Worm (Caenorhabditis elegans) whole organism, L2 larva: ENCODE data around the gene K08H2.10.

ENCODE experiments used
- C34F6.9 ChIP-seq: fragments of 150-350 bp; optimal IDR thresholded peaks from 2 replicates; lab custom pipeline; 2014; ENCODE audit warnings: missing biosample characterization, missing genetic modification characterization
- R02D3.7 ChIP-seq: fragments of 150-350 bp; optimal IDR thresholded peaks from 2 replicates; lab custom pipeline; 2014; ENCODE audit warnings: missing biosample characterization, missing genetic modification characterization
- ZK546.5 ChIP-seq: sonication (generic microtip); optimal IDR thresholded peaks from 2 replicates; lab custom pipeline; 2017; ENCODE audit warnings: missing biosample characterization, missing genetic modification characterization
- alr-1 ChIP-seq: fragments of 150-350 bp; optimal IDR thresholded peaks from 2 replicates; lab custom pipeline; 2014; ENCODE audit warnings: missing biosample characterization, missing genetic modification characterization
- aly-2 ChIP-seq: fragments of 150-350 bp; optimal IDR thresholded peaks from 2 replicates; lab custom pipeline; 2014; ENCODE audit warnings: missing biosample characterization, missing genetic modification characterization
- ama-1 ChIP-seq: fragments of 150-350 bp; optimal IDR thresholded peaks from 2 replicates; lab custom pipeline; 2018; ENCODE audit warnings: inconsistent platforms
- blmp-1 ChIP-seq: sonication (generic microtip); optimal IDR thresholded peaks from 2 replicates; lab custom pipeline; 2017; ENCODE audit warnings: missing genetic modification characterization, mild to moderate bottlenecking, missing compliant biosample characterization, antibody characterized with exemption, moderate library complexity; ENCODE audit not compliant: insufficient read depth
- ceh-16 ChIP-seq: fragments of 150-350 bp; optimal IDR thresholded peaks from 2 replicates; lab custom pipeline; 2014; ENCODE audit warnings: missing biosample characterization, missing genetic modification characterization
- ceh-82 ChIP-seq: fragments of 150-350 bp; optimal IDR thresholded peaks from 2 replicates; lab custom pipeline; 2014; ENCODE audit warnings: missing biosample characterization, missing genetic modification characterization
- crh-2 ChIP-seq: sonication (generic microtip); optimal IDR thresholded peaks from 2 replicates; lab custom pipeline; 2017; ENCODE audit warnings: missing biosample characterization, missing genetic modification characterization
- dmd-4 ChIP-seq: sonication (generic microtip); optimal IDR thresholded peaks from 2 replicates; lab custom pipeline; 2017; ENCODE audit warnings: missing biosample characterization, missing genetic modification characterization
- egl-27 ChIP-seq: sonication (generic microtip); optimal IDR thresholded peaks from 3 replicates; lab custom pipeline; 2017; ENCODE audit warnings: missing biosample characterization, missing genetic modification reagents, missing genetic modification characterization
- fos-1 ChIP-seq: fragments of 150-350 bp; optimal IDR thresholded peaks from 2 replicates; lab custom pipeline; 2014; ENCODE audit warnings: missing biosample characterization, missing genetic modification characterization
- gmeb-1 ChIP-seq: fragments of 150-350 bp; optimal IDR thresholded peaks from 2 replicates; lab custom pipeline; 2014; ENCODE audit warnings: missing biosample characterization, missing genetic modification characterization
- lin-13 ChIP-seq: fragments of 150-350 bp; optimal IDR thresholded peaks from 2 replicates; lab custom pipeline; 2014; ENCODE audit warnings: missing biosample characterization, missing genetic modification reagents, missing genetic modification characterization
- lin-39 ChIP-seq: fragments of 150-350 bp; optimal IDR thresholded peaks from 2 replicates; lab custom pipeline; 2014; ENCODE audit warnings: missing biosample characterization, missing genetic modification reagents, missing genetic modification characterization
- mab-5 ChIP-seq: fragments of 150-350 bp; optimal IDR thresholded peaks from 2 replicates; lab custom pipeline; 2014; ENCODE audit warnings: missing biosample characterization, missing genetic modification characterization
- mbf-1 ChIP-seq: sonication (generic microtip); optimal IDR thresholded peaks from 2 replicates; lab custom pipeline; 2017; ENCODE audit warnings: missing biosample characterization, missing genetic modification characterization
- mdl-1 ChIP-seq, 2 experiments: fragments of 150-350 bp in 1 of 2; sonication (generic microtip) in 1 of 2; optimal IDR thresholded peaks; 2 replicates each; lab custom pipeline; 2017; ENCODE audit warnings: missing biosample characterization in 2 of 2, missing genetic modification characterization in 2 of 2
- nhr-10 ChIP-seq: sonication (generic microtip); optimal IDR thresholded peaks from 2 replicates; lab custom pipeline; 2017; ENCODE audit warnings: missing biosample characterization, missing genetic modification characterization
- nhr-11 ChIP-seq: fragments of 150-350 bp; optimal IDR thresholded peaks from 2 replicates; lab custom pipeline; 2014; ENCODE audit warnings: missing biosample characterization, missing genetic modification characterization
- nhr-12 ChIP-seq: fragments of 150-350 bp; optimal IDR thresholded peaks from 2 replicates; lab custom pipeline; 2014; ENCODE audit warnings: missing biosample characterization, missing genetic modification characterization
- nhr-21 ChIP-seq: fragments of 150-350 bp; optimal IDR thresholded peaks from 2 replicates; lab custom pipeline; 2014; ENCODE audit warnings: missing biosample characterization, missing genetic modification characterization
- nhr-237 ChIP-seq: fragments of 150-350 bp; optimal IDR thresholded peaks from 2 replicates; lab custom pipeline; 2014; ENCODE audit warnings: missing biosample characterization, missing genetic modification characterization
- nhr-77 ChIP-seq: fragments of 150-350 bp; optimal IDR thresholded peaks from 2 replicates; lab custom pipeline; 2014; ENCODE audit warnings: missing biosample characterization, missing genetic modification characterization
- peb-1 ChIP-seq: fragments of 150-350 bp; optimal IDR thresholded peaks from 2 replicates; lab custom pipeline; 2014; ENCODE audit warnings: missing biosample characterization, missing genetic modification characterization
- sem-4 ChIP-seq: fragments of 150-350 bp; optimal IDR thresholded peaks from 2 replicates; lab custom pipeline; 2014; ENCODE audit warnings: missing biosample characterization, missing genetic modification reagents, missing genetic modification characterization
- skn-1 ChIP-seq: sonication (generic microtip); optimal IDR thresholded peaks from 2 replicates; lab custom pipeline; 2017; ENCODE audit warnings: missing biosample characterization, missing genetic modification characterization
- sma-3 ChIP-seq: sonication (generic microtip); optimal IDR thresholded peaks from 2 replicates; lab custom pipeline; 2016; ENCODE audit warnings: missing genetic modification reagents, missing genetic modification characterization, missing compliant biosample characterization
- unc-39 ChIP-seq: fragments of 150-350 bp; optimal IDR thresholded peaks from 2 replicates; lab custom pipeline; 2014; ENCODE audit warnings: missing biosample characterization, missing genetic modification characterization
- unc-55 ChIP-seq: fragments of 150-350 bp; sonication (generic microtip); optimal IDR thresholded peaks from 3 replicates; lab custom pipeline; 2014; ENCODE audit warnings: missing biosample characterization, missing genetic modification reagents, missing genetic modification characterization
- zag-1 ChIP-seq: fragments of 150-350 bp; optimal IDR thresholded peaks from 2 replicates; lab custom pipeline; 2014; ENCODE audit warnings: missing biosample characterization, missing genetic modification characterization
- ztf-11 ChIP-seq: sonication (generic microtip); optimal IDR thresholded peaks from 2 replicates; lab custom pipeline; 2017; ENCODE audit warnings: missing biosample characterization, missing genetic modification characterization

The K08H2.10 gene

ce11 chrX:13288715-13289114 lies 31.1 kb downstream of the K08H2.10 start, which contains the start of gene R04D3.4:
TSS of gene R04D3.4 (minus strand) at chrX:13288815.
- TF ChIP-seq skn-1 (no peak), dmd-4 (tag; lab: Kevin White, UChicago) (no peak), mbf-1 (tag; lab: Kevin White, UChicago) (no peak), egl-27 (tag; lab: Kevin White, UChicago) (no peak), fos-1 (tag; lab: Kevin White, UChicago) (no peak), nhr-11 (tag; lab: Kevin White, UChicago) (no peak), blmp-1 (no peak), alr-1 (tag; lab: Kevin White, UChicago) (no peak), unc-55 (GFP tag; lab: Kevin White, UChicago) (no peak), mab-5 (no peak), peb-1 (no peak), nhr-77 (tag; lab: Kevin White, UChicago) (no peak), lin-39 (tag; lab: Kevin White, UChicago) (no peak)

- TF ChIP-seq crh-2 (tag; lab: Kevin White, UChicago): no peak
- no peak for TF ChIP-seq R02D3.7 (tag; lab: Kevin White, UChicago)
- TF ChIP-seq ama-1 (lab: Kevin White, UChicago): no peak
- no peak for TF ChIP-seq nhr-237
- no peak for TF ChIP-seq ZK546.5 (tag; lab: Kevin White, UChicago)
- TF ChIP-seq unc-39 (tag; lab: Kevin White, UChicago): no peak
- TF ChIP-seq mab-5: no peak
- TF ChIP-seq skn-1: no peak
- no peak for TF ChIP-seq ztf-11 (tag; lab: Kevin White, UChicago)
- TF ChIP-seq sem-4: no peak
- TF ChIP-seq nhr-77 (tag; lab: Kevin White, UChicago): no peak
- TF ChIP-seq nhr-11 (tag; lab: Kevin White, UChicago): no peak
- no peak for TF ChIP-seq sma-3 (GFP tag; lab: Kevin White, UChicago)
- TF ChIP-seq nhr-12 (tag; lab: Kevin White, UChicago): no peak
Measured at ce11 chrX:13290531-13290930, 32.9 kb downstream of the K08H2.10 start, which contains the start of gene R04D3.3. TSS of gene R04D3.3 (minus strand) at chrX:13290631.

- no peak for TF ChIP-seq ztf-11 (tag; lab: Kevin White, UChicago)
- TF ChIP-seq nhr-21 (tag; lab: Kevin White, UChicago): no peak
- TF ChIP-seq gmeb-1 (tag; lab: Kevin White, UChicago): no peak
- no peak for TF ChIP-seq fos-1 (tag; lab: Kevin White, UChicago)
- TF ChIP-seq skn-1: no peak
- no peak for TF ChIP-seq unc-55 (GFP tag; lab: Kevin White, UChicago)
- no peak for TF ChIP-seq dmd-4 (tag; lab: Kevin White, UChicago)
- TF ChIP-seq ceh-16 (tag; lab: Kevin White, UChicago): no peak
- no peak for TF ChIP-seq mbf-1 (tag; lab: Kevin White, UChicago)
- TF ChIP-seq lin-13 (GFP tag; lab: Kevin White, UChicago): no peak
- no peak for TF ChIP-seq C34F6.9 (tag; lab: Kevin White, UChicago)
- no peak for TF ChIP-seq lin-39 (tag; lab: Kevin White, UChicago)
- no peak for TF ChIP-seq ceh-82 (tag; lab: Kevin White, UChicago)
- TF ChIP-seq ama-1 (lab: Kevin White, UChicago): no peak
- TF ChIP-seq, all 48 proteins: peak for 0
Measured at ce11 chrX:13291506-13291905, 33.9 kb downstream of the K08H2.10 start, which contains the start of gene srd-38. TSS of gene srd-38 (plus strand) at chrX:13291806.

ce11 chrX:13293023-13293422 lies 35.4 kb downstream of the K08H2.10 start:
- TF ChIP-seq mbf-1 (tag; lab: Kevin White, UChicago): no peak
- TF ChIP-seq sma-3 (GFP tag; lab: Kevin White, UChicago): no peak
- no peak for TF ChIP-seq nhr-10 (tag; lab: Kevin White, UChicago)
- TF ChIP-seq nhr-21 (tag; lab: Kevin White, UChicago): no peak
- TF ChIP-seq blmp-1: no peak
- TF ChIP-seq peb-1: no peak
- no peak for TF ChIP-seq nhr-11 (tag; lab: Kevin White, UChicago)
- no peak for TF ChIP-seq ZK546.5 (tag; lab: Kevin White, UChicago)
- no peak for TF ChIP-seq mdl-1 (tag; optimal IDR thresholded peaks at IDR 0.05; lab: Kevin White, UChicago)
- TF ChIP-seq ama-1 (lab: Kevin White, UChicago): no peak

- no peak for TF ChIP-seq aly-2
- no peak for TF ChIP-seq zag-1 (tag; lab: Kevin White, UChicago)
- TF ChIP-seq blmp-1: no peak
- TF ChIP-seq lin-13 (GFP tag; lab: Kevin White, UChicago): no peak
- TF ChIP-seq, all 48 proteins: peak for 0
Measured at ce11 chrX:13294669-13295068, 37.1 kb downstream of the K08H2.10 start, which contains the start of gene srd-36. TSS of gene srd-36 (minus strand) at chrX:13294769.
